Fruit fly (Drosophila melanogaster) whole organism, embryonic: ENCODE results near the gene CG17698.

ENCODE experiments used
- CG15696 ChIP-seq: fragments of 200-800 bp; sonication (Bioruptor generic); optimal IDR thresholded peaks from 2 replicates; lab custom pipeline; 2019; ENCODE audit warnings: missing biosample characterization, mild to moderate bottlenecking, missing genetic modification characterization, moderate library complexity
- CG16863 ChIP-seq: fragments of 200-800 bp; sonication (Bioruptor generic); optimal IDR thresholded peaks from 3 replicates; lab custom pipeline; 2016; ENCODE audit warnings: missing biosample characterization, missing genetic modification characterization
- CG7372 ChIP-seq: fragments of 200-800 bp; sonication (Bioruptor generic); IDR thresholded peaks from 2 replicates; pipeline ENCODE4 v1.3.6; 2022; ENCODE audit warnings: missing biosample characterization, missing genetic modification characterization
- Fer1 ChIP-seq: fragments of 200-800 bp; sonication (Bioruptor generic); optimal IDR thresholded peaks from 2 replicates; lab custom pipeline; 2017; ENCODE audit warnings: missing biosample characterization, mild to moderate bottlenecking, missing genetic modification characterization
- Hr78 ChIP-seq, 2 experiments: fragments of 200-800 bp in 1 of 2; fragments of >200 bp in 1 of 2; sonication (Bioruptor generic) in 1 of 2; optimal IDR thresholded peaks; 2 replicates each; lab custom pipeline; 2017 to 2019; ENCODE audit warnings: missing biosample characterization in 2 of 2, missing genetic modification characterization in 2 of 2, mild to moderate bottlenecking in 1 of 2, moderate library complexity in 1 of 2
- maf-S ChIP-seq: fragments of 200-800 bp; sonication (Bioruptor generic); optimal IDR thresholded peaks from 2 replicates; lab custom pipeline; 2016; ENCODE audit warnings: missing biosample characterization, missing genetic modification characterization
- oc ChIP-seq: fragments of 200-800 bp; sonication (Bioruptor generic); optimal IDR thresholded peaks from 2 replicates; lab custom pipeline; 2018; ENCODE audit warnings: missing biosample characterization, mild to moderate bottlenecking, missing genetic modification characterization, moderate library complexity
- odd ChIP-seq: fragments of 200-800 bp; sonication (Bioruptor generic); optimal IDR thresholded peaks from 2 replicates; lab custom pipeline; 2017; ENCODE audit warnings: missing biosample characterization, mild to moderate bottlenecking, missing genetic modification characterization
- sob ChIP-seq: fragments of 200-800 bp; sonication (Bioruptor generic); IDR thresholded peaks from 2 replicates; pipeline ENCODE4 v1.3.6; 2022; ENCODE audit warnings: missing biosample characterization, missing genetic modification characterization

The CG17698 gene

DNA sequence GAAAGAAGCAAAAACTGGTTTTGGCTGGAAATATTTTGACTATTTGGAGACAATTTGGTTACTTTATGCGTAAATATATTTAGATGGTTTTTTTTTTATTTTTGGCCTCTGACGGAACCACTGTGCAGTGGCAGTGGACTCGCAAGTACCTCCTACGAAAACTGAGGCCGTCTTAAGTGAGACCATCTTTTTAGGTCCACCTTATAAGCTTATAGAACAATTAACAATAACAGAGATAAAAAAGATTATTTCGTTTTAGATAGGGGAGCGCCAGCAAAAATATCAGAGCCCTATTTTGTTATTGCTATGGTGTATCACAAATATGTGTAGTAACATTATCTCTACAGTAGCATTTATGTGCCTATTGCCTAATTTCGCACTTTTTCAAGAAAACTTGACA lies 46.2 kb downstream of the CG17698 start, which contains the start of gene CG43968:
CG43968 (plus strand) TSS at position 301 of the 400 bp plus-strand sequence.
- TF ChIP-seq CG15696 (tag; lab: Kevin White, UChicago) (no peak), Hr78 (GFP tag; optimal IDR thresholded peaks at IDR 0.05; lab: Kevin White, UChicago) (no peak), CG7372 (no peak), maf-S (no peak), Fer1 (GFP tag; lab: Kevin White, UChicago) (no peak), sob (GFP tag; lab: Robert Waterston, UW) (no peak), oc (no peak), odd (no peak), CG16863 (GFP tag; lab: Kevin White, UChicago) (no peak)
- TF ChIP-seq, all 482 proteins: peak for 0
